Fruit fly (Drosophila melanogaster) whole organism, wandering third instar larva: Measurements from ENCODE around the gene AgmNAT.
A peak's percentile ranks its signal among the peaks of the same experiment; 100 is the strongest.

Experiments used
- Abd-B ChIP-seq: fragments of >200 bp; optimal IDR thresholded peaks from 2 replicates; lab custom pipeline; 2017; ENCODE audit warnings: missing biosample characterization, missing genetic modification characterization
- CG32264 ChIP-seq: fragments of 200-800 bp; sonication (Bioruptor generic); optimal IDR thresholded peaks from 2 replicates; lab custom pipeline; 2016; ENCODE audit warnings: missing biosample characterization, missing genetic modification characterization
- CG9705 ChIP-seq: fragments of 200-800 bp; sonication (Bioruptor generic); optimal IDR thresholded peaks from 2 replicates; lab custom pipeline; 2018; ENCODE audit warnings: missing biosample characterization, mild to moderate bottlenecking, missing genetic modification characterization
- CrebA ChIP-seq: fragments of 200-800 bp; sonication (Bioruptor generic); optimal IDR thresholded peaks from 2 replicates; lab custom pipeline; 2016; ENCODE audit warnings: missing biosample characterization, mild to moderate bottlenecking, missing genetic modification characterization, borderline replicate concordance
- Dfd ChIP-seq: fragments of >200 bp; optimal IDR thresholded peaks from 2 replicates; lab custom pipeline; 2017; ENCODE audit warnings: missing biosample characterization, missing genetic modification characterization
- Dif ChIP-seq: fragments of 200-275, 200-300 bp; sonication (Bioruptor generic); optimal IDR thresholded peaks from 2 replicates; lab custom pipeline; 2018; ENCODE audit warnings: missing biosample characterization, missing genetic modification characterization; ENCODE audit not compliant: partially characterized antibody
- HLH106 ChIP-seq: fragments of 200-800 bp; optimal IDR thresholded peaks from 3 replicates; lab custom pipeline; 2019; ENCODE audit warnings: missing biosample characterization, mild to moderate bottlenecking, missing genetic modification characterization, moderate library complexity
- Hnf4 ChIP-seq: fragments of 200-800 bp; sonication (Bioruptor generic); optimal IDR thresholded peaks from 2 replicates; lab custom pipeline; 2016; ENCODE audit warnings: missing biosample characterization, mild to moderate bottlenecking, missing genetic modification characterization
- Hr78 ChIP-seq: fragments of >200 bp; optimal IDR thresholded peaks from 2 replicates; lab custom pipeline; 2017; ENCODE audit warnings: missing biosample characterization, missing genetic modification characterization
- Hr83 ChIP-seq: fragments of 200-300 bp; sonication (Bioruptor generic); optimal IDR thresholded peaks from 2 replicates; lab custom pipeline; 2016; ENCODE audit warnings: missing biosample characterization, mild to moderate bottlenecking, missing genetic modification characterization, moderate library complexity; ENCODE audit not compliant: poor library complexity, severe bottlenecking
- Jra ChIP-seq: sonication (Bioruptor generic); optimal IDR thresholded peaks from 2 replicates; lab custom pipeline; 2016; ENCODE audit warnings: missing biosample characterization, missing genetic modification characterization
- Mio ChIP-seq: sonication (Bioruptor generic); optimal IDR thresholded peaks from 2 replicates; lab custom pipeline; 2016; ENCODE audit warnings: missing biosample characterization, missing genetic modification characterization
- Myc ChIP-seq: fragments of >200 bp; optimal IDR thresholded peaks from 2 replicates; lab custom pipeline; 2017
- N ChIP-seq: fragments of >200 bp; optimal IDR thresholded peaks from 2 replicates; lab custom pipeline; 2018; ENCODE audit warnings: missing biosample characterization, missing external identifiers, missing genetic modification characterization
- OdsH ChIP-seq: fragments of 200-800 bp; sonication (Bioruptor generic); optimal IDR thresholded peaks from 2 replicates; lab custom pipeline; 2016; ENCODE audit warnings: missing biosample characterization, mild to moderate bottlenecking, missing genetic modification characterization
- Rel ChIP-seq, 2 experiments: fragments of 200-800 bp; sonication (Bioruptor generic) in 1 of 2; optimal IDR thresholded peaks; 2 replicates in 1 of 2; 3 replicates in 1 of 2; lab custom pipeline; 2016 to 2019; ENCODE audit warnings: mild to moderate bottlenecking in 2 of 2, missing biosample characterization in 2 of 2, missing genetic modification characterization in 2 of 2, moderate library complexity in 1 of 2
- br ChIP-seq: fragments of 200-800 bp; sonication (Bioruptor generic); optimal IDR thresholded peaks from 2 replicates; lab custom pipeline; 2016; ENCODE audit warnings: missing biosample characterization, missing genetic modification characterization
- brk ChIP-seq: fragments of 200-800 bp; sonication (Bioruptor generic); optimal IDR thresholded peaks from 2 replicates; lab custom pipeline; 2016; ENCODE audit warnings: missing biosample characterization, mild to moderate bottlenecking, missing genetic modification characterization
- dl ChIP-seq, 2 experiments: fragments of 175-275, 200-275 bp in 1 of 2; fragments of 200-275 bp in 1 of 2; sonication (Bioruptor generic); optimal IDR thresholded peaks; lab custom pipeline; 2018; ENCODE audit warnings: mild to moderate bottlenecking in 2 of 2, missing biosample characterization in 2 of 2, missing genetic modification characterization in 2 of 2, moderate library complexity in 2 of 2; ENCODE audit not compliant: partially characterized antibody in 2 of 2, insufficient read depth in 1 of 2
- dmrt93B ChIP-seq: fragments of 200-800 bp; sonication (Bioruptor generic); optimal IDR thresholded peaks from 2 replicates; lab custom pipeline; 2018; ENCODE audit warnings: missing biosample characterization, mild to moderate bottlenecking, missing genetic modification characterization
- dsf ChIP-seq: sonication (Bioruptor generic); optimal IDR thresholded peaks from 2 replicates; lab custom pipeline; 2016; ENCODE audit warnings: missing biosample characterization, missing genetic modification characterization, borderline replicate concordance
- ey ChIP-seq: fragments of 200-800 bp; sonication (Bioruptor generic); optimal IDR thresholded peaks from 2 replicates; lab custom pipeline; 2016; ENCODE audit warnings: missing biosample characterization, missing genetic modification characterization
- foxo ChIP-seq, 2 experiments: fragments of 200-800 bp; sonication (Bioruptor generic); optimal IDR thresholded peaks; 2 replicates in 1 of 2; 3 replicates in 1 of 2; lab custom pipeline; 2016 to 2017; ENCODE audit warnings: missing biosample characterization in 2 of 2, missing genetic modification characterization in 2 of 2
- fru ChIP-seq: fragments of 200-800 bp; sonication (Bioruptor generic); optimal IDR thresholded peaks from 3 replicates; lab custom pipeline; 2016; ENCODE audit warnings: missing biosample characterization, mild to moderate bottlenecking, missing genetic modification characterization
- h ChIP-seq: fragments of 200-800 bp; sonication (Bioruptor generic); optimal IDR thresholded peaks from 3 replicates; lab custom pipeline; 2016; ENCODE audit warnings: missing biosample characterization, mild to moderate bottlenecking, missing genetic modification characterization
- jim ChIP-seq: fragments of 175-275, 200-325 bp; sonication (Bioruptor generic); optimal IDR thresholded peaks from 2 replicates; lab custom pipeline; 2016; ENCODE audit warnings: missing biosample characterization, mild to moderate bottlenecking, missing genetic modification characterization
- lola ChIP-seq: fragments of >200 bp; optimal IDR thresholded peaks from 2 replicates; lab custom pipeline; 2017; ENCODE audit warnings: missing biosample characterization, missing genetic modification characterization
- pan ChIP-seq: fragments of >200 bp; optimal IDR thresholded peaks from 2 replicates; lab custom pipeline; 2017
- psq ChIP-seq: fragments of 200-800 bp; sonication (Bioruptor generic); optimal IDR thresholded peaks from 3 replicates; lab custom pipeline; 2017; ENCODE audit warnings: missing biosample characterization, mild to moderate bottlenecking, missing genetic modification characterization, moderate library complexity
- rgr ChIP-seq: fragments of 200-800 bp; sonication (Bioruptor generic); optimal IDR thresholded peaks from 3 replicates; lab custom pipeline; 2016; ENCODE audit warnings: missing biosample characterization, mild to moderate bottlenecking, missing genetic modification characterization
- sage ChIP-seq: fragments of 200-800 bp; sonication (Bioruptor generic); optimal IDR thresholded peaks from 2 replicates; lab custom pipeline; 2016; ENCODE audit warnings: missing biosample characterization, mild to moderate bottlenecking, missing genetic modification characterization
- sv ChIP-seq: fragments of 200-800 bp; sonication (Bioruptor generic); optimal IDR thresholded peaks from 3 replicates; lab custom pipeline; 2016; ENCODE audit warnings: missing biosample characterization, missing genetic modification characterization
- usp ChIP-seq: fragments of >200 bp; optimal IDR thresholded peaks from 2 replicates; lab custom pipeline; 2017; ENCODE audit warnings: missing biosample characterization, missing genetic modification characterization
- woc ChIP-seq: sonication (Bioruptor generic); optimal IDR thresholded peaks from 2 replicates; lab custom pipeline; 2016; ENCODE audit warnings: missing biosample characterization, mild to moderate bottlenecking, missing genetic modification characterization

Gene AgmNAT

dm6 chrX:5808654-5809053, 7.0 kb downstream of the AgmNAT start, which contains the start of gene Prosbeta2R1:
Gene Prosbeta2R1, plus strand, starts transcription at chrX:5808954.
- no peak for TF ChIP-seq woc
- no peak for TF ChIP-seq fru (GFP tag; lab: Kevin White, UChicago)
- no peak for TF ChIP-seq CG32264 (GFP tag; lab: Kevin White, UChicago)
- TF ChIP-seq foxo (GFP tag; optimal IDR thresholded peaks at IDR 0.05; lab: Kevin White, UChicago): no peak
- no peak for TF ChIP-seq rgr (GFP tag; lab: Kevin White, UChicago)

dm6 chrX:5804377-5804776, 11.2 kb downstream of the AgmNAT start, which contains the start of gene Cpr5C:
Gene Cpr5C, plus strand, starts transcription at chrX:5804677.
- no peak for TF ChIP-seq OdsH (GFP tag; lab: Kevin White, UChicago)
- TF ChIP-seq Dif (GFP tag; lab: Kevin White, UChicago): no peak
- TF ChIP-seq Hnf4 (GFP tag; lab: Kevin White, UChicago): no peak
- TF ChIP-seq br (GFP tag; lab: Kevin White, UChicago): no peak

dm6 chrX:5800634-5801033, 15.0 kb downstream of the AgmNAT start:
- TF ChIP-seq Mio (GFP tag; lab: Kevin White, UChicago) (no peak), h (GFP tag; lab: Kevin White, UChicago) (peak; percentile 11), Dfd (GFP tag; lab: Kevin White, UChicago) (no peak), foxo (GFP tag; optimal IDR thresholded peaks at IDR 0.05; lab: Kevin White, UChicago) (peak in 1 of 2 experiments; percentile 5), CrebA (GFP tag; lab: Kevin White, UChicago) (no peak), HLH106 (tag; lab: Kevin White, UChicago) (peak; percentile 21), ey (GFP tag; lab: Kevin White, UChicago) (peak; percentile 0)
- TF ChIP-seq, all 38 proteins: peak for 4

dm6 chrX:5791840-5792239, 23.8 kb downstream of the AgmNAT start, which contains the start of gene CG12239:
Gene CG12239, plus strand, starts transcription at chrX:5792140.
- no peak for TF ChIP-seq Rel (GFP tag; optimal IDR thresholded peaks at IDR 0.05; lab: Kevin White, UChicago)
- no peak for TF ChIP-seq Rel (tag; optimal IDR thresholded peaks at IDR 0.05; lab: Kevin White, UChicago)
- TF ChIP-seq rgr (GFP tag; lab: Kevin White, UChicago): no peak
- no peak for TF ChIP-seq sage (GFP tag; lab: Kevin White, UChicago)
- TF ChIP-seq usp: no peak
- TF ChIP-seq woc: no peak
- TF ChIP-seq Hnf4 (GFP tag; lab: Kevin White, UChicago): no peak

- TF ChIP-seq woc (no peak), dmrt93B (GFP tag; lab: Kevin White, UChicago) (no peak), h (GFP tag; lab: Kevin White, UChicago) (no peak), OdsH (GFP tag; lab: Kevin White, UChicago) (no peak), HLH106 (tag; lab: Kevin White, UChicago) (no peak), dsf (GFP tag; lab: Kevin White, UChicago) (no peak), Hr78 (GFP tag; lab: Kevin White, UChicago) (no peak), fru (GFP tag; lab: Kevin White, UChicago) (no peak), N (GFP tag; lab: Kevin White, UChicago) (no peak), Myc (lab: Kevin White, UChicago) (no peak), br (GFP tag; lab: Kevin White, UChicago) (no peak), psq (no peak), brk (no peak), Jra (GFP tag; lab: Kevin White, UChicago) (no peak), Dif (GFP tag; lab: Kevin White, UChicago) (no peak), Hnf4 (GFP tag; lab: Kevin White, UChicago) (no peak), pan (no peak), Hr83 (no peak), CG32264 (GFP tag; lab: Kevin White, UChicago) (no peak)
These were observed 26.4 kb downstream of the AgmNAT start, which contains the start of gene CG15767 for dm6 chrX:5789187-5789586. Gene CG15767, plus strand, starts transcription at chrX:5789487.

- TF ChIP-seq pan (no peak), Myc (lab: Kevin White, UChicago) (no peak), OdsH (GFP tag; lab: Kevin White, UChicago) (peak; percentile 81), HLH106 (tag; lab: Kevin White, UChicago) (peak; percentile 66), Jra (GFP tag; lab: Kevin White, UChicago) (peak; percentile 11), dl (GFP tag; optimal IDR thresholded peaks at IDR 0.05; lab: Kevin White, UChicago; ENCODE audit: insufficient read depth in 1 of 2, partially characterized antibody in 2 of 2) (no peak), Dfd (GFP tag; lab: Kevin White, UChicago) (no peak), lola (GFP tag; lab: Kevin White, UChicago) (no peak), CG9705 (GFP tag; lab: Kevin White, UChicago) (no peak), usp (no peak), dsf (GFP tag; lab: Kevin White, UChicago) (no peak), Mio (GFP tag; lab: Kevin White, UChicago) (no peak), Rel (GFP tag; optimal IDR thresholded peaks at IDR 0.05; lab: Kevin White, UChicago) (peak; percentile 24), Rel (tag; optimal IDR thresholded peaks at IDR 0.05; lab: Kevin White, UChicago) (no peak), CG32264 (GFP tag; lab: Kevin White, UChicago) (no peak), h (GFP tag; lab: Kevin White, UChicago) (peak; percentile 84), fru (GFP tag; lab: Kevin White, UChicago) (peak; percentile 78), Hr78 (GFP tag; lab: Kevin White, UChicago) (no peak), ey (GFP tag; lab: Kevin White, UChicago) (peak; percentile 73), sv (GFP tag; lab: Kevin White, UChicago) (no peak), dmrt93B (GFP tag; lab: Kevin White, UChicago) (no peak), brk (peak; percentile 19), jim (GFP tag; lab: Kevin White, UChicago) (no peak), Abd-B (no peak), Hnf4 (GFP tag; lab: Kevin White, UChicago) (peak; percentile 68), foxo (GFP tag; optimal IDR thresholded peaks at IDR 0.05; lab: Kevin White, UChicago) (peak in 1 of 2 experiments; percentile 69), N (GFP tag; lab: Kevin White, UChicago) (no peak), sage (GFP tag; lab: Kevin White, UChicago) (no peak)
These were observed 29.1 kb downstream of the AgmNAT start for dm6 chrX:5786559-5786958.
